Fruit fly (Drosophila melanogaster) whole organism, embryonic: ENCODE results near the gene waw.
A peak's percentile ranks its signal among the peaks of the same experiment; 100 is the strongest.

Experiments used
- ATbp ChIP-seq: fragments of 200-800 bp; sonication (Bioruptor generic); optimal IDR thresholded peaks from 2 replicates; lab custom pipeline; 2017; ENCODE audit warnings: missing biosample characterization, mild to moderate bottlenecking, missing genetic modification characterization, missing genetic modification reagents
- BEAF-32 ChIP-seq: fragments of 200-800 bp; sonication (Bioruptor generic); optimal IDR thresholded peaks from 3 replicates; lab custom pipeline; 2017; ENCODE audit warnings: missing biosample characterization, missing genetic modification characterization, mild to moderate bottlenecking, moderate library complexity, missing genetic modification reagents
- Bgb ChIP-seq: fragments of 200-800 bp; sonication (Bioruptor generic); IDR thresholded peaks from 2 replicates; pipeline ENCODE4 v1.3.6; 2022; ENCODE audit warnings: missing biosample characterization, missing genetic modification characterization; ENCODE audit not compliant: partially characterized antibody
- Bteb2 ChIP-seq: fragments of 200-800 bp; sonication (Bioruptor generic); optimal IDR thresholded peaks from 2 replicates; lab custom pipeline; 2016; ENCODE audit warnings: missing biosample characterization, missing genetic modification characterization
- CG11398 ChIP-seq: fragments of 200-800 bp; sonication (Bioruptor generic); optimal IDR thresholded peaks from 2 replicates; lab custom pipeline; 2016; ENCODE audit warnings: missing biosample characterization, missing genetic modification characterization
- CG12155 ChIP-seq: fragments of 200-800 bp; sonication (Bioruptor generic); optimal IDR thresholded peaks from 3 replicates; lab custom pipeline; 2016; ENCODE audit warnings: missing biosample characterization, missing genetic modification characterization
- CG12219 ChIP-seq: fragments of 200-800 bp; sonication (Bioruptor generic); optimal IDR thresholded peaks from 3 replicates; lab custom pipeline; 2018; ENCODE audit warnings: missing biosample characterization, mild to moderate bottlenecking, missing genetic modification characterization
- CG13894 ChIP-seq: fragments of 200-800 bp; sonication (Bioruptor generic); optimal IDR thresholded peaks from 3 replicates; lab custom pipeline; 2018; ENCODE audit warnings: missing biosample characterization, mild to moderate bottlenecking, missing genetic modification characterization, moderate library complexity
- CG1529 ChIP-seq: fragments of 200-800 bp; sonication (Bioruptor generic); optimal IDR thresholded peaks from 3 replicates; lab custom pipeline; 2018; ENCODE audit warnings: missing biosample characterization, missing genetic modification characterization
- CG15696 ChIP-seq: fragments of 200-800 bp; sonication (Bioruptor generic); optimal IDR thresholded peaks from 2 replicates; lab custom pipeline; 2019; ENCODE audit warnings: missing biosample characterization, mild to moderate bottlenecking, missing genetic modification characterization, moderate library complexity
- CG17568 ChIP-seq: fragments of 200-800 bp; sonication (Bioruptor generic); optimal IDR thresholded peaks from 2 replicates; lab custom pipeline; 2018; ENCODE audit warnings: missing biosample characterization, mild to moderate bottlenecking, missing genetic modification characterization, moderate library complexity
- CG17612 ChIP-seq: fragments of 200-800 bp; sonication (Bioruptor generic); IDR thresholded peaks from 2 replicates; pipeline ENCODE4 v1.3.6; 2022; ENCODE audit warnings: missing biosample characterization, missing genetic modification characterization
- CG17912 ChIP-seq: fragments of 200-800 bp; sonication (Bioruptor generic); optimal IDR thresholded peaks from 2 replicates; lab custom pipeline; 2018; ENCODE audit warnings: missing biosample characterization, mild to moderate bottlenecking, missing genetic modification characterization
- CG30403 ChIP-seq: fragments of 200-800 bp; sonication (Bioruptor generic); optimal IDR thresholded peaks from 3 replicates; lab custom pipeline; 2016; ENCODE audit warnings: missing biosample characterization, missing genetic modification characterization
- CG3407 ChIP-seq: fragments of 200-800 bp; sonication (Bioruptor generic); optimal IDR thresholded peaks from 2 replicates; lab custom pipeline; 2018; ENCODE audit warnings: missing biosample characterization, mild to moderate bottlenecking, missing genetic modification characterization
- CG3847 ChIP-seq: fragments of 200-800 bp; sonication (Bioruptor generic); IDR thresholded peaks from 2 replicates; pipeline ENCODE4 v1.3.6; 2022; ENCODE audit warnings: missing biosample characterization, missing genetic modification characterization
- CG4404 ChIP-seq: fragments of 200-800 bp; sonication (Bioruptor generic); IDR thresholded peaks from 2 replicates; pipeline ENCODE4 v1.3.6; 2022; ENCODE audit warnings: missing biosample characterization, missing genetic modification characterization
- CG4730 ChIP-seq: fragments of 200-800 bp; sonication (Bioruptor generic); IDR thresholded peaks from 2 replicates; pipeline ENCODE4 v1.3.6; 2022; ENCODE audit warnings: missing biosample characterization, missing genetic modification characterization
- CG5245 ChIP-seq: fragments of 200-800 bp; sonication (Bioruptor generic); optimal IDR thresholded peaks from 3 replicates; lab custom pipeline; 2016; ENCODE audit warnings: missing biosample characterization, missing genetic modification characterization
- CG8924 ChIP-seq: fragments of 200-800 bp; optimal IDR thresholded peaks from 3 replicates; lab custom pipeline; 2019; ENCODE audit warnings: missing biosample characterization, mild to moderate bottlenecking, missing genetic modification characterization, moderate library complexity
- D19B ChIP-seq: fragments of 200-800 bp; sonication (Bioruptor generic); optimal IDR thresholded peaks from 2 replicates; lab custom pipeline; 2017; ENCODE audit warnings: missing biosample characterization, mild to moderate bottlenecking, missing genetic modification characterization
- E2f1 ChIP-seq: fragments of 200-800 bp; sonication (Bioruptor generic); IDR thresholded peaks from 2 replicates; pipeline ENCODE4 v1.3.6; 2022; ENCODE audit warnings: missing biosample characterization, missing genetic modification characterization
- H15 ChIP-seq: fragments of 200-800 bp; sonication (Bioruptor generic); IDR thresholded peaks from 3 replicates; pipeline ENCODE4 v1.3.6; 2022; ENCODE audit warnings: missing biosample characterization, missing genetic modification characterization
- HmgD ChIP-seq: fragments of 200-800 bp; sonication (Bioruptor generic); optimal IDR thresholded peaks from 3 replicates; lab custom pipeline; 2016; ENCODE audit warnings: missing biosample characterization, missing genetic modification characterization
- MESR4 ChIP-seq: fragments of 200-800 bp; sonication (Bioruptor generic); optimal IDR thresholded peaks from 2 replicates; lab custom pipeline; 2018; ENCODE audit warnings: missing biosample characterization, mild to moderate bottlenecking, missing genetic modification characterization, moderate library complexity
- MTF-1 ChIP-seq: fragments of 200-800 bp; sonication (Bioruptor generic); optimal IDR thresholded peaks from 2 replicates; lab custom pipeline; 2018; ENCODE audit warnings: missing biosample characterization, mild to moderate bottlenecking, missing genetic modification characterization, borderline replicate concordance
- NK7.1 ChIP-seq: fragments of 200-800 bp; sonication (Bioruptor generic); optimal IDR thresholded peaks from 3 replicates; lab custom pipeline; 2016; ENCODE audit warnings: missing biosample characterization, missing genetic modification characterization
- Pdp1 ChIP-seq, 2 experiments: fragments of 200-800 bp; sonication (Bioruptor generic); optimal IDR thresholded peaks; 3 replicates each; lab custom pipeline; 2016; ENCODE audit warnings: missing biosample characterization in 2 of 2, missing genetic modification characterization in 2 of 2, mild to moderate bottlenecking in 1 of 2, moderate library complexity in 1 of 2
- Sox100B ChIP-seq: fragments of 200-800 bp; sonication (Bioruptor generic); optimal IDR thresholded peaks from 3 replicates; lab custom pipeline; 2018; ENCODE audit warnings: missing biosample characterization, mild to moderate bottlenecking, missing genetic modification characterization
- Trl ChIP-seq, 3 experiments: fragments of >200 bp in 2 of 3; fragments of 200-800 bp in 1 of 3; sonication (Bioruptor generic) in 1 of 3; optimal IDR thresholded peaks; 2 replicates in 1 of 3; 3 replicates in 2 of 3; lab custom pipeline; 2016 to 2017; ENCODE audit warnings: missing biosample characterization in 1 of 3, missing genetic modification characterization in 1 of 3
- ac ChIP-seq: fragments of 200-800 bp; sonication (Bioruptor generic); optimal IDR thresholded peaks from 3 replicates; lab custom pipeline; 2017; ENCODE audit warnings: missing biosample characterization, mild to moderate bottlenecking, missing genetic modification characterization
- ato ChIP-seq: fragments of 200-800 bp; sonication (Bioruptor generic); IDR thresholded peaks from 2 replicates; pipeline ENCODE4 v1.3.6; 2022; ENCODE audit warnings: missing biosample characterization, missing genetic modification characterization; ENCODE audit not compliant: partially characterized antibody
- br ChIP-seq: fragments of >200 bp; optimal IDR thresholded peaks from 2 replicates; lab custom pipeline; 2017
- chm ChIP-seq: fragments of 200-800 bp; sonication (Bioruptor generic); IDR thresholded peaks from 2 replicates; pipeline ENCODE4 v1.3.6; 2022; ENCODE audit warnings: missing biosample characterization, missing genetic modification characterization
- dmrt11E ChIP-seq: fragments of 200-800 bp; sonication (Bioruptor generic); optimal IDR thresholded peaks from 3 replicates; lab custom pipeline; 2018; ENCODE audit warnings: missing biosample characterization, mild to moderate bottlenecking, missing genetic modification characterization, moderate library complexity
- fd96Cb ChIP-seq: fragments of 200-800 bp; sonication (Bioruptor generic); optimal IDR thresholded peaks from 2 replicates; lab custom pipeline; 2018; ENCODE audit warnings: missing biosample characterization, mild to moderate bottlenecking, missing genetic modification characterization, moderate library complexity
- hbn ChIP-seq: fragments of 200-800 bp; sonication (Bioruptor generic); IDR thresholded peaks from 2 replicates; pipeline ENCODE4 v1.3.6; 2022; ENCODE audit warnings: missing biosample characterization, missing genetic modification characterization; ENCODE audit not compliant: partially characterized antibody
- mld ChIP-seq: fragments of 200-800 bp; sonication (Bioruptor generic); IDR thresholded peaks from 3 replicates; pipeline ENCODE4 v1.3.6; 2022; ENCODE audit warnings: missing biosample characterization, missing genetic modification characterization; ENCODE audit not compliant: partially characterized antibody
- nau ChIP-seq: fragments of 200-800 bp; sonication (Bioruptor generic); optimal IDR thresholded peaks from 3 replicates; lab custom pipeline; 2017; ENCODE audit warnings: missing biosample characterization, mild to moderate bottlenecking, missing genetic modification characterization, missing genetic modification reagents
- oc ChIP-seq: fragments of 200-800 bp; sonication (Bioruptor generic); optimal IDR thresholded peaks from 2 replicates; lab custom pipeline; 2018; ENCODE audit warnings: missing biosample characterization, mild to moderate bottlenecking, missing genetic modification characterization, moderate library complexity
- odd ChIP-seq: fragments of 200-800 bp; sonication (Bioruptor generic); optimal IDR thresholded peaks from 2 replicates; lab custom pipeline; 2017; ENCODE audit warnings: missing biosample characterization, mild to moderate bottlenecking, missing genetic modification characterization
- pb ChIP-seq: fragments of 200-800 bp; sonication (Bioruptor generic); optimal IDR thresholded peaks from 3 replicates; lab custom pipeline; 2016; ENCODE audit warnings: missing biosample characterization, missing genetic modification characterization
- peb ChIP-seq: fragments of 200-800 bp; sonication (Bioruptor generic); IDR thresholded peaks from 2 replicates; pipeline ENCODE4 v1.3.6; 2022; ENCODE audit warnings: missing biosample characterization, missing genetic modification characterization
- pnt ChIP-seq: fragments of 200-800 bp; sonication (Bioruptor generic); optimal IDR thresholded peaks from 3 replicates; lab custom pipeline; 2016; ENCODE audit warnings: missing biosample characterization, missing genetic modification characterization
- sr ChIP-seq: fragments of 200-800 bp; sonication (Bioruptor generic); IDR thresholded peaks from 3 replicates; pipeline ENCODE4 v1.3.6; 2022; ENCODE audit warnings: missing biosample characterization, missing genetic modification characterization
- tgo ChIP-seq: fragments of 200-800 bp; sonication (Bioruptor generic); IDR thresholded peaks from 3 replicates; pipeline ENCODE4 v1.3.6; 2022; ENCODE audit warnings: missing biosample characterization, missing genetic modification characterization
- z ChIP-seq: fragments of 200-800 bp; sonication (Bioruptor generic); IDR thresholded peaks from 3 replicates; pipeline ENCODE4 v1.3.6; 2022; ENCODE audit warnings: missing biosample characterization, missing genetic modification characterization
- zen2 ChIP-seq: fragments of 200-800 bp; sonication (Bioruptor generic); IDR thresholded peaks from 3 replicates; pipeline ENCODE4 v1.3.6; 2022; ENCODE audit warnings: missing biosample characterization, missing genetic modification characterization; ENCODE audit not compliant: partially characterized antibody
- zf30C ChIP-seq: fragments of 200-800 bp; sonication (Bioruptor generic); optimal IDR thresholded peaks from 3 replicates; lab custom pipeline; 2018; ENCODE audit warnings: missing biosample characterization, mild to moderate bottlenecking, missing genetic modification characterization

Gene waw

dm6 chrX:21323933-21324688, 38.7 kb upstream of the waw start, which contains the start of the genes Dd and CG1486 (continued):
- TF ChIP-seq CG4730 (no peak), CG1529 (GFP tag; lab: Kevin White, UChicago) (no peak), H15 (GFP tag; lab: Robert Waterston, UW) (no peak), zen2 (peak; percentile 59; the same call in 2 of the 3 replicates), CG12219 (GFP tag; lab: Kevin White, UChicago) (no peak), pnt (GFP tag; lab: Kevin White, UChicago) (peak; percentile 9), Trl (optimal IDR thresholded peaks at IDR 0.05; lab: Kevin White, UChicago) (peak in 1 of 2 experiments; percentile 39), Trl (GFP tag; optimal IDR thresholded peaks at IDR 0.05; lab: Kevin White, UChicago) (no peak), Bteb2 (GFP tag; lab: Kevin White, UChicago) (no peak), MESR4 (GFP tag; lab: Kevin White, UChicago) (peak; percentile 71), mld (peak; percentile 78; the same call in 2 of the 3 replicates), CG5245 (no peak), z (GFP tag; lab: Robert Waterston, UW) (no peak), CG30403 (peak; percentile 16), CG12155 (peak; percentile 67), hbn (GFP tag; lab: Robert Waterston, UW) (peak; percentile 74), nau (GFP tag; lab: Kevin White, UChicago) (no peak), CG13894 (tag; lab: Kevin White, UChicago) (no peak), br (lab: Kevin White, UChicago) (no peak), CG4404 (GFP tag; lab: Robert Waterston, UW) (no peak), dmrt11E (tag; lab: Kevin White, UChicago) (peak; percentile 9), BEAF-32 (GFP tag; lab: Kevin White, UChicago) (peak; percentile 98), D19B (GFP tag; lab: Kevin White, UChicago) (no peak), CG11398 (GFP tag; lab: Kevin White, UChicago) (no peak), CG17912 (GFP tag; lab: Kevin White, UChicago) (no peak), sr (GFP tag; lab: Robert Waterston, UW) (no peak), oc (tag; lab: Kevin White, UChicago) (no peak), E2f1 (no peak), pb (GFP tag; lab: Kevin White, UChicago) (no peak), ac (no peak), CG8924 (peak; percentile 82), peb (no peak), CG3407 (no peak), CG17568 (no peak), tgo (no peak), zf30C (GFP tag; lab: Kevin White, UChicago) (no peak), fd96Cb (tag; lab: Kevin White, UChicago) (no peak), Pdp1 (GFP tag; optimal IDR thresholded peaks at IDR 0.05; lab: Kevin White, UChicago) (peak in 1 of 2 experiments; percentile 73), ATbp (GFP tag; lab: Kevin White, UChicago) (no peak), CG15696 (tag; lab: Kevin White, UChicago) (no peak), Sox100B (GFP tag; lab: Kevin White, UChicago) (no peak), HmgD (GFP tag; lab: Kevin White, UChicago) (peak; percentile 13), CG3847 (GFP tag; lab: Robert Waterston, UW) (peak; percentile 42; the same call in 1 of the 2 replicates), ato (peak; percentile 70), MTF-1 (GFP tag; lab: Kevin White, UChicago) (no peak), NK7.1 (GFP tag; lab: Kevin White, UChicago) (no peak), CG17612 (GFP tag; lab: Robert Waterston, UW) (no peak), chm (GFP tag; lab: Robert Waterston, UW) (no peak), odd (GFP tag; lab: Kevin White, UChicago) (no peak), Bgb (GFP tag; lab: Robert Waterston, UW) (peak; percentile 88)
